Fruit fly (Drosophila melanogaster) whole organism, wandering third instar larva: ENCODE measurements around the gene CG16904.

Experiments used
- GATAd ChIP-seq: sonication (Bioruptor generic); optimal IDR thresholded peaks from 2 replicates; lab custom pipeline; 2016; ENCODE audit warnings: missing biosample characterization, missing genetic modification characterization
- Hnf4 ChIP-seq: fragments of 200-800 bp; sonication (Bioruptor generic); optimal IDR thresholded peaks from 2 replicates; lab custom pipeline; 2016; ENCODE audit warnings: missing biosample characterization, mild to moderate bottlenecking, missing genetic modification characterization
- Hr78 ChIP-seq: fragments of >200 bp; optimal IDR thresholded peaks from 2 replicates; lab custom pipeline; 2017; ENCODE audit warnings: missing biosample characterization, missing genetic modification characterization
- OdsH ChIP-seq: fragments of 200-800 bp; sonication (Bioruptor generic); optimal IDR thresholded peaks from 2 replicates; lab custom pipeline; 2016; ENCODE audit warnings: missing biosample characterization, mild to moderate bottlenecking, missing genetic modification characterization
- dl ChIP-seq, 2 experiments: fragments of 175-275, 200-275 bp in 1 of 2; fragments of 200-275 bp in 1 of 2; sonication (Bioruptor generic); optimal IDR thresholded peaks; lab custom pipeline; 2018; ENCODE audit warnings: mild to moderate bottlenecking in 2 of 2, missing biosample characterization in 2 of 2, missing genetic modification characterization in 2 of 2, moderate library complexity in 2 of 2; ENCODE audit not compliant: partially characterized antibody in 2 of 2, insufficient read depth in 1 of 2
- dsf ChIP-seq: sonication (Bioruptor generic); optimal IDR thresholded peaks from 2 replicates; lab custom pipeline; 2016; ENCODE audit warnings: missing biosample characterization, missing genetic modification characterization, borderline replicate concordance
- foxo ChIP-seq, 2 experiments: fragments of 200-800 bp; sonication (Bioruptor generic); optimal IDR thresholded peaks; 2 replicates in 1 of 2; 3 replicates in 1 of 2; lab custom pipeline; 2016 to 2017; ENCODE audit warnings: missing biosample characterization in 2 of 2, missing genetic modification characterization in 2 of 2
- h ChIP-seq: fragments of 200-800 bp; sonication (Bioruptor generic); optimal IDR thresholded peaks from 3 replicates; lab custom pipeline; 2016; ENCODE audit warnings: missing biosample characterization, mild to moderate bottlenecking, missing genetic modification characterization
- lola ChIP-seq: fragments of >200 bp; optimal IDR thresholded peaks from 2 replicates; lab custom pipeline; 2017; ENCODE audit warnings: missing biosample characterization, missing genetic modification characterization
- pan ChIP-seq: fragments of >200 bp; optimal IDR thresholded peaks from 2 replicates; lab custom pipeline; 2017
- sv ChIP-seq: fragments of 200-800 bp; sonication (Bioruptor generic); optimal IDR thresholded peaks from 3 replicates; lab custom pipeline; 2016; ENCODE audit warnings: missing biosample characterization, missing genetic modification characterization

- TF ChIP-seq lola (GFP tag; lab: Kevin White, UChicago) (no peak), foxo (GFP tag; optimal IDR thresholded peaks at IDR 0.05; lab: Kevin White, UChicago) (no peak), pan (lab: Kevin White, UChicago) (no peak), Hnf4 (GFP tag; lab: Kevin White, UChicago) (no peak), GATAd (GFP tag; lab: Kevin White, UChicago) (no peak), OdsH (GFP tag; lab: Kevin White, UChicago) (peak; percentile 12), dl (GFP tag; optimal IDR thresholded peaks at IDR 0.05; lab: Kevin White, UChicago; ENCODE audit: insufficient read depth in 1 of 2, partially characterized antibody in 2 of 2) (no peak), dsf (GFP tag; lab: Kevin White, UChicago) (no peak), sv (GFP tag; lab: Kevin White, UChicago) (no peak), h (GFP tag; lab: Kevin White, UChicago) (no peak), Hr78 (no peak)
These were observed 7.7 kb downstream of the CG16904 start, which contains the start of gene FBXO11 for dm6 chr3R:9808946-9809545.
